Fruit fly (Drosophila melanogaster): ENCODE results near the gene CG32036.

- TF ChIP-seq CG8478 (optimal IDR thresholded peaks at IDR 0.05) (no peak), CTCF (optimal IDR thresholded peaks at IDR 0.05) (no peak)
Observed at dm6 chr3L:9513309-9513708, 24.3 kb upstream of the CG32036 start, which contains the start of gene CG33702.
